Worm (Caenorhabditis elegans) whole organism, L2 larva: ENCODE data around the gene ugt-53.

Source experiments
- R02D3.7 ChIP-seq: fragments of 150-350 bp; optimal IDR thresholded peaks from 2 replicates; lab custom pipeline; 2014; ENCODE audit warnings: missing biosample characterization, missing genetic modification characterization
- Y55F3AM.14 ChIP-seq: fragments of 200-800 bp; sonication (Bioruptor generic); optimal IDR thresholded peaks from 2 replicates; lab custom pipeline; 2018; ENCODE audit warnings: mild to moderate bottlenecking, missing genetic modification characterization, missing compliant biosample characterization
- ZK546.5 ChIP-seq: sonication (generic microtip); optimal IDR thresholded peaks from 2 replicates; lab custom pipeline; 2017; ENCODE audit warnings: missing biosample characterization, missing genetic modification characterization
- aly-2 ChIP-seq: fragments of 150-350 bp; optimal IDR thresholded peaks from 2 replicates; lab custom pipeline; 2014; ENCODE audit warnings: missing biosample characterization, missing genetic modification characterization
- ama-1 ChIP-seq: fragments of 150-350 bp; optimal IDR thresholded peaks from 2 replicates; lab custom pipeline; 2018; ENCODE audit warnings: inconsistent platforms
- fos-1 ChIP-seq: fragments of 150-350 bp; optimal IDR thresholded peaks from 2 replicates; lab custom pipeline; 2014; ENCODE audit warnings: missing biosample characterization, missing genetic modification characterization
- nhr-11 ChIP-seq: fragments of 150-350 bp; optimal IDR thresholded peaks from 2 replicates; lab custom pipeline; 2014; ENCODE audit warnings: missing biosample characterization, missing genetic modification characterization
- nhr-25 ChIP-seq: fragments of 150-350 bp; sonication (generic microtip); optimal IDR thresholded peaks from 3 replicates; lab custom pipeline; 2014; ENCODE audit warnings: missing biosample characterization, missing genetic modification characterization
- nhr-77 ChIP-seq: fragments of 150-350 bp; optimal IDR thresholded peaks from 2 replicates; lab custom pipeline; 2014; ENCODE audit warnings: missing biosample characterization, missing genetic modification characterization
- skn-1 ChIP-seq: sonication (generic microtip); optimal IDR thresholded peaks from 2 replicates; lab custom pipeline; 2017; ENCODE audit warnings: missing biosample characterization, missing genetic modification characterization
- snpc-4 ChIP-seq: fragments of 150-350 bp; optimal IDR thresholded peaks from 2 replicates; lab custom pipeline; 2014; ENCODE audit warnings: missing biosample characterization, missing genetic modification characterization
- unc-39 ChIP-seq: fragments of 150-350 bp; optimal IDR thresholded peaks from 2 replicates; lab custom pipeline; 2014; ENCODE audit warnings: missing biosample characterization, missing genetic modification characterization
- unc-62 ChIP-seq: fragments of 150-350 bp; optimal IDR thresholded peaks from 2 replicates; lab custom pipeline; 2014; ENCODE audit warnings: missing biosample characterization, missing genetic modification reagents, missing genetic modification characterization

ce11 chrV:2836501-2836900 is 12.6 kb upstream of the ugt-53 start, which contains the start of gene srj-45:
- TF ChIP-seq nhr-25 (no peak), nhr-77 (tag; lab: Kevin White, UChicago) (no peak), R02D3.7 (tag; lab: Kevin White, UChicago) (no peak), skn-1 (tag; lab: Kevin White, UChicago) (no peak), unc-62 (GFP tag; lab: Kevin White, UChicago) (no peak), aly-2 (tag; lab: Kevin White, UChicago) (no peak), ama-1 (no peak), ZK546.5 (tag; lab: Kevin White, UChicago) (no peak), nhr-11 (no peak), snpc-4 (tag; lab: Kevin White, UChicago) (no peak), fos-1 (tag; lab: Kevin White, UChicago) (no peak), unc-39 (tag; lab: Kevin White, UChicago) (no peak), Y55F3AM.14 (GFP tag; lab: Kevin White, UChicago) (no peak)
